Fruit fly (Drosophila melanogaster): ENCODE measurements around the gene CG42816.
A peak's percentile ranks its signal among the peaks of the same experiment; 100 is the strongest.

CG42816 gene

DNA sequence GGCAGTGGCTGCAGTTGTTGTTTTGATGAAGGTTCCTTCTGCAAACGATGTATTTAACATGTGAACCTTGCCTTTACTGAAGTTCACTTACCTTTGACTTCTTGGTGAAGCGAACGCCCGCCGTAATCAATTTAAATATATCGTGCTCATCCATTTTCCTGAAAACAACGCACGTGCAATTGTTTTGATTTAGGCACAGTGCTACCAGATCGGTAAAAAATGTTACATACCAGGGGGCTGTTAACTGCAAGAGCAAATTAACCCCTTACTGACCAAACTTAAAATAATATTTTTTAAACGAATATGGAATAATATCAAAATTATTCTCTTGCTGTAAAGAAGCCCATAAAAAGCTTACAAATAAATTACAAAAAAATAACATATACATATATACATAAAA is 7.1 kb upstream of the CG42816 start, which contains the start of gene ais (continued):
- TF ChIP-seq Trl (optimal IDR thresholded peaks at IDR 0.05) (no peak), Trl (GFP tag; optimal IDR thresholded peaks at IDR 0.05) (no peak), Fer2 (tag; optimal IDR thresholded peaks at IDR 0.05) (no peak), bcd (GFP tag; optimal IDR thresholded peaks at IDR 0.05) (no peak), CG12104 (GFP tag; optimal IDR thresholded peaks at IDR 0.05) (no peak), pho (GFP tag; optimal IDR thresholded peaks at IDR 0.05) (no peak), CG11695 (GFP tag; IDR thresholded peaks at IDR 0.05) (no peak), btn (GFP tag; optimal IDR thresholded peaks at IDR 0.05) (no peak), NC2β (GFP tag; optimal IDR thresholded peaks at IDR 0.05) (no peak), Drgx (GFP tag; IDR thresholded peaks at IDR 0.05) (no peak), pfk (GFP tag; optimal IDR thresholded peaks at IDR 0.05) (no peak), odd (GFP tag; optimal IDR thresholded peaks at IDR 0.05) (no peak), CG13296 (GFP tag; optimal IDR thresholded peaks at IDR 0.05) (no peak), CG1832 (GFP tag; optimal IDR thresholded peaks at IDR 0.05) (no peak), B-H2 (GFP tag; optimal IDR thresholded peaks at IDR 0.05) (peak; percentile 41), CG7556 (GFP tag; optimal IDR thresholded peaks at IDR 0.05) (no peak), CG7928 (GFP tag; optimal IDR thresholded peaks at IDR 0.05) (peak; percentile 55), NK7.1 (GFP tag; optimal IDR thresholded peaks at IDR 0.05) (no peak), CG17385 (GFP tag; optimal IDR thresholded peaks at IDR 0.05) (no peak), Hmr (GFP tag; optimal IDR thresholded peaks at IDR 0.05) (peak; percentile 11), pros (GFP tag; optimal IDR thresholded peaks at IDR 0.05) (no peak), Awh (GFP tag; IDR thresholded peaks at IDR 0.05) (no peak), Camta (GFP tag; optimal IDR thresholded peaks at IDR 0.05) (no peak), en (GFP tag; optimal IDR thresholded peaks at IDR 0.05) (no peak), CG14014 (GFP tag; IDR thresholded peaks at IDR 0.05) (peak; percentile 24; the same call in 1 of the 2 replicates), sc (optimal IDR thresholded peaks at IDR 0.05) (no peak), sc (GFP tag; optimal IDR thresholded peaks at IDR 0.05) (no peak), CG10959 (GFP tag; IDR thresholded peaks at IDR 0.05) (no peak), CG15601 (tag; optimal IDR thresholded peaks at IDR 0.05) (no peak), CG9215 (GFP tag; IDR thresholded peaks at IDR 0.05) (no peak), schlank (tag; optimal IDR thresholded peaks at IDR 0.05) (no peak), run (tag; optimal IDR thresholded peaks at IDR 0.05) (no peak), h (optimal IDR thresholded peaks at IDR 0.05) (no peak), CG1024 (GFP tag; IDR thresholded peaks at IDR 0.05) (no peak), dan (GFP tag; IDR thresholded peaks at IDR 0.05) (no peak), gsb (GFP tag; IDR thresholded peaks at IDR 0.05) (no peak), kni (GFP tag; optimal IDR thresholded peaks at IDR 0.05) (no peak), Med (GFP tag) (peak; percentile 69), klu (GFP tag; IDR thresholded peaks at IDR 0.05) (no peak), CG11093 (GFP tag; IDR thresholded peaks at IDR 0.05) (no peak), CG6813 (GFP tag; optimal IDR thresholded peaks at IDR 0.05) (no peak), CG10431 (GFP tag; optimal IDR thresholded peaks at IDR 0.05) (no peak), Mad (GFP tag; optimal IDR thresholded peaks at IDR 0.05) (no peak), CG2875 (GFP tag; optimal IDR thresholded peaks at IDR 0.05) (no peak), CG7786 (GFP tag; optimal IDR thresholded peaks at IDR 0.05) (no peak), z (GFP tag; IDR thresholded peaks at IDR 0.05) (no peak), CG34422 (GFP tag; IDR thresholded peaks at IDR 0.05) (0 out of 3 replicates have a peak, but pooled peaks have one; percentile 10), ac (GFP tag; optimal IDR thresholded peaks at IDR 0.05) (no peak), gem (tag; optimal IDR thresholded peaks at IDR 0.05) (no peak), Oli (tag; optimal IDR thresholded peaks at IDR 0.05) (peak; percentile 17), Mrtf (GFP tag; IDR thresholded peaks at IDR 0.05) (no peak), Hr51 (GFP tag; optimal IDR thresholded peaks at IDR 0.05) (no peak), eyg (GFP tag; optimal IDR thresholded peaks at IDR 0.05) (no peak)

Measured in whole organism, embryonic.